Worm (Caenorhabditis elegans) whole organism, early embryonic: ENCODE measurements around the gene glb-15.

ENCODE experiments used
- B0310.2 ChIP-seq: sonication (generic microtip); optimal IDR thresholded peaks from 2 replicates; lab custom pipeline; 2016; ENCODE audit warnings: mild to moderate bottlenecking, missing genetic modification characterization, missing compliant biosample characterization
- F13C5.2 ChIP-seq: sonication (generic microtip); optimal IDR thresholded peaks from 2 replicates; lab custom pipeline; 2017; ENCODE audit warnings: mild to moderate bottlenecking, missing genetic modification characterization, inconsistent platforms, missing compliant biosample characterization
- aly-1 ChIP-seq: sonication (generic microtip); optimal IDR thresholded peaks from 2 replicates; lab custom pipeline; 2016; ENCODE audit warnings: missing genetic modification characterization, missing compliant biosample characterization
- ama-1 ChIP-seq: fragments of 150-350 bp; optimal IDR thresholded peaks from 2 replicates; lab custom pipeline; 2014
- ceh-13 ChIP-seq: fragments of 200-800 bp; sonication (Bioruptor generic); optimal IDR thresholded peaks from 2 replicates; lab custom pipeline; 2018; ENCODE audit warnings: mild to moderate bottlenecking, missing genetic modification characterization, missing compliant biosample characterization
- ceh-36 ChIP-seq: sonication (generic microtip); optimal IDR thresholded peaks from 2 replicates; lab custom pipeline; 2016; ENCODE audit warnings: missing genetic modification characterization, inconsistent platforms, missing compliant biosample characterization
- ets-7 ChIP-seq: sonication (generic microtip); optimal IDR thresholded peaks from 2 replicates; lab custom pipeline; 2016; ENCODE audit warnings: missing genotype, missing genetic modification characterization, missing compliant biosample characterization
- flt-1 ChIP-seq: fragments of 200-800 bp; sonication (Bioruptor generic); IDR thresholded peaks from 2 replicates; pipeline ENCODE4 v1.3.6; 2022; ENCODE audit warnings: missing genetic modification characterization, missing compliant biosample characterization
- hmbx-1 ChIP-seq: sonication (generic microtip); optimal IDR thresholded peaks from 2 replicates; lab custom pipeline; 2016; ENCODE audit warnings: mild to moderate bottlenecking, missing genetic modification characterization, missing compliant biosample characterization
- hmg-4 ChIP-seq: fragments of 200-800 bp; sonication (Bioruptor generic); optimal IDR thresholded peaks from 2 replicates; lab custom pipeline; 2018; ENCODE audit warnings: mild to moderate bottlenecking, missing genetic modification characterization, missing compliant biosample characterization
- hnd-1 ChIP-seq: sonication (generic microtip); optimal IDR thresholded peaks from 2 replicates; lab custom pipeline; 2016; ENCODE audit warnings: missing genetic modification characterization, missing compliant biosample characterization
- pes-1 ChIP-seq: fragments of 200-800 bp; sonication (Bioruptor generic); IDR thresholded peaks from 2 replicates; pipeline ENCODE4 v1.3.6; 2022; ENCODE audit warnings: missing genetic modification reagents, missing genetic modification characterization, missing compliant biosample characterization
- scrt-1 ChIP-seq: fragments of 200-800 bp; sonication (Bioruptor generic); IDR thresholded peaks from 2 replicates; pipeline ENCODE4 v1.3.6; 2022; ENCODE audit warnings: missing genetic modification characterization, missing compliant biosample characterization
- sea-1 ChIP-seq: fragments of 200-800 bp; sonication (Bioruptor generic); conservative IDR thresholded peaks from 2 replicates; pipeline ENCODE4 v1.3.6; 2022; ENCODE audit warnings: missing genetic modification characterization, missing compliant biosample characterization
- tbx-11 ChIP-seq: fragments of 200-800 bp; sonication (Bioruptor generic); IDR thresholded peaks from 2 replicates; pipeline ENCODE4 v1.3.6; 2022; ENCODE audit warnings: missing genetic modification characterization, missing compliant biosample characterization
- tbx-37 ChIP-seq: fragments of 200-800 bp; sonication (Bioruptor generic); conservative IDR thresholded peaks from 2 replicates; pipeline ENCODE4 v1.3.6; 2022; ENCODE audit warnings: missing genetic modification reagents, missing genetic modification characterization, missing compliant biosample characterization
- tra-4 ChIP-seq: sonication (generic microtip); optimal IDR thresholded peaks from 2 replicates; lab custom pipeline; 2017; ENCODE audit warnings: missing genetic modification characterization, missing compliant biosample characterization

Gene glb-15

DNA sequence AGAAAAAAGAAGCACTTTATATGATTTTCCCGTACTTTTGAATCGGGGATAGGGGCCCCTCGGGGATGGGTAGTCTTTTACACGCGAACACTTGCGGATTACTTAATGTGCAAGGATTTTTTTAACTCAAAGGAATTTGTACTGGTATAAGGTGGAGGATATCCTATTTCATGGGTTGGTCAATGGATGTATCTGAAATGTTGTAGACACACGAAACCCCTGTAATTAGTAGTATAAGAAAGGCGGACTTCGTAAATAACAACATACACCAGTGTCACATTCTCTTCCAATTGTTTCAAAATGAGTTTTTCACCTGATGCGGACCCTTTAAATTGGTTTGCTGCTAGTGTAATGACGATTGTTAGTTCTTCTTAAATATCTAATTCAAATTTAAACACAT, 24.6 kb downstream of the glb-15 start, which contains the start of gene srx-80:
srx-80 (plus strand) TSS at position 301 of the 400 bp plus-strand sequence.
- TF ChIP-seq aly-1 (no peak), tbx-11 (GFP tag; lab: Robert Waterston, UW) (no peak), pes-1 (GFP tag; lab: Robert Waterston, UW) (no peak), ceh-13 (GFP tag; lab: Kevin White, UChicago) (no peak), tbx-37 (GFP tag; lab: Robert Waterston, UW) (no peak), ceh-36 (tag; lab: Kevin White, UChicago) (no peak), F13C5.2 (tag; lab: Kevin White, UChicago) (no peak), hmg-4 (GFP tag; lab: Kevin White, UChicago) (no peak), sea-1 (GFP tag; lab: Robert Waterston, UW) (no peak), scrt-1 (GFP tag; lab: Robert Waterston, UW) (no peak), ets-7 (tag; lab: Kevin White, UChicago) (no peak), flt-1 (GFP tag; lab: Robert Waterston, UW) (no peak), ama-1 (no peak), hnd-1 (no peak), B0310.2 (tag; lab: Kevin White, UChicago) (no peak), tra-4 (no peak), hmbx-1 (no peak)

DNA sequence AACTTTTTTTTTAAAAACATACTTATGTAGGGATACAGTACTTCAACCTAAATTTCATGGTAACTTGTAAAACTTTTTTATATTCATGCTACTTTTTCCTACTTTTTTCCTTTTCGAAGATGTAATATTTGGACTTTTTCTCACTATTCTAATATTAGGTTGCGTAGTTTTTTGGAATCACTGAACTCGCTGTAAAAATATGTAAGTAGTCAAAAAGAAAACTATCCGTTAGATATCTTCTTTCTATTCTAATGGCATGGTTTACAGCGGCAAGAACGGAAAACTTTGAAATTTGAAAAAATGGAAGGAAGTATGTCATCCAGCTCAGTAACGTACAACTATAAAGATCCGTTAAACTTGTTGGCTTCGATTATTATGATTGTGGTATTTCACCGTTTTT, 28.6 kb downstream of the glb-15 start, which contains the start of gene srx-82:
srx-82 (plus strand) TSS at position 301 of the 400 bp plus-strand sequence.
- no peak for TF ChIP-seq hmbx-1
- no peak for TF ChIP-seq pes-1 (GFP tag; lab: Robert Waterston, UW)
- TF ChIP-seq ets-7 (tag; lab: Kevin White, UChicago), result no peak
- TF ChIP-seq scrt-1 (GFP tag; lab: Robert Waterston, UW), result no peak
- TF ChIP-seq aly-1, result no peak
- no peak for TF ChIP-seq tra-4
- no peak for TF ChIP-seq F13C5.2 (tag; lab: Kevin White, UChicago)
- TF ChIP-seq sea-1 (GFP tag; lab: Robert Waterston, UW), result no peak
- no peak for TF ChIP-seq hnd-1
- no peak for TF ChIP-seq tbx-37 (GFP tag; lab: Robert Waterston, UW)
- TF ChIP-seq ama-1, result no peak
- TF ChIP-seq B0310.2 (tag; lab: Kevin White, UChicago), result no peak
- TF ChIP-seq hmg-4 (GFP tag; lab: Kevin White, UChicago), result no peak
- no peak for TF ChIP-seq ceh-13 (GFP tag; lab: Kevin White, UChicago)
- no peak for TF ChIP-seq tbx-11 (GFP tag; lab: Robert Waterston, UW)
- no peak for TF ChIP-seq ceh-36 (tag; lab: Kevin White, UChicago)
- TF ChIP-seq flt-1 (GFP tag; lab: Robert Waterston, UW), result no peak

DNA sequence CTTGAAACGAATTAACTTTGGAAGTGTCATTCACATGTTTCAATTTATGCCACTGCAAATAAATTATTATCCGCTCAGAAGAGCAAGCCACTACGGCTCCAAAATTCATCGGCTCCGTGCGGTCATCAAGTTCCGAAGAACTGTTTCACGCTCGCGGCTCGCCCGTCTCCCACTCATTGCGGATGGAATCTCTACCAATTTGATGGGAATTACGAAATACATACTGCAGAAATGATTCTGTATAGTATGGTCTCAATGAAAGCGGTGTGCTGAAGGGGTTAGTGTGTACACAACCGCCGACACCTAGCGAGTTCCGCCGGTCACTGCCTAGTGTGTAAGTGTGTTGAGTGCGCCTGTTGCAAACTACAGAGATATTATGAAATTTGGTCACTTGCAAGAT, 33.0 kb downstream of the glb-15 start:
- TF ChIP-seq aly-1 (no peak), sea-1 (GFP tag; lab: Robert Waterston, UW) (no peak), tbx-11 (GFP tag; lab: Robert Waterston, UW) (no peak), ceh-36 (tag; lab: Kevin White, UChicago) (no peak), B0310.2 (tag; lab: Kevin White, UChicago) (no peak), ets-7 (tag; lab: Kevin White, UChicago) (no peak), tra-4 (no peak), hmg-4 (GFP tag; lab: Kevin White, UChicago) (no peak), hnd-1 (no peak), tbx-37 (GFP tag; lab: Robert Waterston, UW) (no peak), F13C5.2 (tag; lab: Kevin White, UChicago) (no peak), scrt-1 (GFP tag; lab: Robert Waterston, UW) (no peak)

DNA sequence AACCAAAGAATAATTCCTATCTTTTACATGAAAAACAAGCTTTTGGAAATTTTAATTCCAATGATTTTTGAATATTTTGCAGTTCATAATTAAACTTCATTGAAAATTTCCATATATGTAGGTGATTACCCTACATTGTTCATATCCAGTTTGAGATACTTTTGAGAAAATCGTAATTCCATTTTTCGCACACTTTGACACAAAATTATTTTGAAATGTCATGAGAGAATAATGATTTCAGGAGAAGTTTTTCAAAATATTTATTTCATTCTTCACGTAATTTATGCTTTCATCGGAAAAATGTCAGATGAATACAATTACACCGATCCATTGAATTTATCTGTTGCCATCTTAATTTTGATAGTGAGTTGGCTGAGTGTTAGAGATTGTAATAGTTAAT, 34.9 kb downstream of the glb-15 start, which contains the start of gene srx-88:
srx-88 (plus strand) TSS at position 301 of the 400 bp plus-strand sequence.
- TF ChIP-seq ama-1, result no peak

DNA sequence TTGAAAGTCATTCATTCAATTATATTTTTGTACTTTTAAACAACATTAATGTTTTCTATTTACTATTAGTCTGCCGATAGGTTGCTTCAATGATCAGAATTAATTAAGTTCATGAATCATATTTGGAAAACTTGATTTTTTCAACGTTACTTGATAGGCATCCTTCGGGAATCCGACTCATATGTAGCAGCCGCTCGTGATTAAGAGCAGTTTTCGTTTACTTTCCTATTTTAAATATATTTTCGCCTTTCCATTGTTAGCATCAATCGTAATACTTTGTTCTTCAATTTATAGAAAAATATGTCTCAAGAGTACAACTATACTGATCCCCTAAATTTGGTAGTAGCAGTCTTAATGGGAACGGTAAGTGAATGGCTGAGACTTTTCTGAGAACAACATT, 37.2 kb downstream of the glb-15 start, which contains the start of gene srx-90:
srx-90 (plus strand) TSS at position 301 of the 400 bp plus-strand sequence.
- TF ChIP-seq hmg-4 (GFP tag; lab: Kevin White, UChicago) (no peak), tbx-11 (GFP tag; lab: Robert Waterston, UW) (no peak), ceh-36 (tag; lab: Kevin White, UChicago) (no peak), ets-7 (tag; lab: Kevin White, UChicago) (no peak), tbx-37 (GFP tag; lab: Robert Waterston, UW) (no peak), ceh-13 (GFP tag; lab: Kevin White, UChicago) (no peak), pes-1 (GFP tag; lab: Robert Waterston, UW) (no peak), scrt-1 (GFP tag; lab: Robert Waterston, UW) (no peak)

DNA sequence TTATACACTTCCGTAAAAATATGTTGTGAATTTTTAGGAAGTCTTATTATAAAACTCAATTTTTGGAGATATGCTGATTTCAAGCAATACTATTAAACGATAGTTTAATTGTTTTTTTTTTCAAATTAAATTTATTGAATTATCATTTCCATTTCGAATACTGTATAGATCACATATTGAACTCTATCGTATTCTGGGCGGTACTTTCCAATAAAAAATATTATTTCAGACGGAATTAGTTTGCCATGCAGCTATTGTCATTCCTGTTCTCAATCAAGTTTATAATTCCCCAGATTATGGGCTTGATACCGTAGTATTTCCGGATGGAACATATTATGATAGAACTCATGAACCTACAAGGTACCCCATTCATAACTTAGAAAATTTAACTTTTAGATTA, 43.5 kb downstream of the glb-15 start:
- no peak for TF ChIP-seq hnd-1
- TF ChIP-seq pes-1 (GFP tag; lab: Robert Waterston, UW), result no peak
- no peak for TF ChIP-seq flt-1 (GFP tag; lab: Robert Waterston, UW)
- TF ChIP-seq F13C5.2 (tag; lab: Kevin White, UChicago), result no peak
- no peak for TF ChIP-seq tbx-11 (GFP tag; lab: Robert Waterston, UW)
- no peak for TF ChIP-seq hmg-4 (GFP tag; lab: Kevin White, UChicago)
- no peak for TF ChIP-seq ets-7 (tag; lab: Kevin White, UChicago)
- no peak for TF ChIP-seq scrt-1 (GFP tag; lab: Robert Waterston, UW)
- TF ChIP-seq ceh-36 (tag; lab: Kevin White, UChicago), result no peak
- TF ChIP-seq tbx-37 (GFP tag; lab: Robert Waterston, UW), result no peak
- TF ChIP-seq aly-1, result no peak
- TF ChIP-seq B0310.2 (tag; lab: Kevin White, UChicago), result no peak
- TF ChIP-seq ama-1, result no peak
- no peak for TF ChIP-seq hmbx-1
- no peak for TF ChIP-seq ceh-13 (GFP tag; lab: Kevin White, UChicago)
- TF ChIP-seq sea-1 (GFP tag; lab: Robert Waterston, UW), result no peak
- no peak for TF ChIP-seq tra-4

DNA sequence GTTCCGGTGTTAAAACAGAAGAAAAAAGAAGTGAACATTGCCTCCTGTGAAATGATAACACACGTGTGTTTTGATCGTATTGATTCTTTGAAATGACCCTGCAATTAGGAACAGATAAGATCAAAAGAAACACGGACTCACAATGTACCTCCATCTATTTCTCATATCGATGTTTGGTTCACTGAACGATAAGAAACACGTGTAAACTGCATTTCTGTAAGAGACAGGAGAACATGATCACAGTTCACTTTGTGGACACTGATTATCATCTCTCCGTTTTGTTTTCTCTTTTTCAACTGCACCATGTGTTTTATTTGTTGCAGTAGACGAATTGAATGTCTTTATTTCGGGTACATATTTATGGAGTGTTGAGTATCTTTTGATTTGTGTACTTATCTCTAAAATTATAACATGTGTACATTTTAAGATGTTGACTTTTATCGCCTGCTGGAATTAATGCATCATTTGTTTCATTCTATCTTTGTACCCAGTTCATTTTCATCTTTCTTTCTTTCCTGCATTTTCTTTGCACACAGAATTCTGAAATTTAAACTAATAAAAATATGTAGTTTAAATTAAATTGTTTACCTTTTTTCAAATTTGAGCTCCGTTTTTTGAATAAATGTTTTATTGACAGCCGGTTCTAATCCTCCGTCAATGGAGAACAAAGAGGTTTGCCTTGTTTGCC, 45.1 kb downstream of the glb-15 start, which contains the start of the genes H12C20.7 and nhr-68:
H12C20.7 (minus strand) TSS at position 188 of the 688 bp plus-strand sequence.
nhr-68 (plus strand) TSS at position 638 of the 688 bp plus-strand sequence.
- TF ChIP-seq B0310.2 (tag; lab: Kevin White, UChicago), result no peak
